Fruit fly (Drosophila melanogaster): ENCODE measurements around the gene CG14722.

The CG14722 gene

DNA sequence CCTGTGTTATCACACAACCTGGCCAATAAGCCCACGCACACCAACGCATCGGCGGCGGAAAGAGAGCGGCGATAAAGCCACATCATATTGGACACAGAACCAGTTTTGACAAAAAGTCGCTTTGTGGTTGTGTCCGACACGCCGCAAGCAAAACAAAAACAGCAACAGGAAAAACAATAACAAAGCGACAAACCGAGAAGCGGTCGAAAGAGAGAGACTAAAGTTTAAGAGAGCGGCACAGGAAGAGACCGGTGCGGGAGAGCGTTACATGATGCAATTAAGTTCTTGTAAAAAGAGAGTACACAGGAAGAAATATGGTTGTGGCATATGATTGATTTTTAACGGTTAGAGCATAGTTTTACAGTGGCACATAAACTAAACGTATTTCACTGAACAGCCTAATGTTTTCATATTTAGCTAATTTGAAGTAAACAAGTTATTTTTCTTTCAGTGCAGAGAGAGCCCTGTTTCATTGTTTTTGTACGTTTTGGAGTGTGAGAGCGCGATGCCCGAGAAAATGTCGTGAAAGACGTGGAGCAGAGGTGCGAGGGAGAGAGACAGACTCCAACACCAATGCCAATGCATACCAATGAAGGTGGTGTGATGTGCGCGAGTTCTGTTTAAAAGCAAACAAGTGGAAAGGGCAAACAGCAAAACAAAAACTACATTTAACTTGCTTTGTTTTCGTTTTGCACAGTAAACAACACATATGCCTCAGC is 19.1 kb downstream of the CG14722 start (continued):
- TF ChIP-seq CG17385 (GFP tag; optimal IDR thresholded peaks at IDR 0.05): peak; percentile 100
- TF ChIP-seq CG9437 (GFP tag; optimal IDR thresholded peaks at IDR 0.05): peak; percentile 97
- TF ChIP-seq gem (tag; optimal IDR thresholded peaks at IDR 0.05): peak; percentile 100
- peak; percentile 100 for TF ChIP-seq fd3F (GFP tag; optimal IDR thresholded peaks at IDR 0.05)
- TF ChIP-seq ab (GFP tag; optimal IDR thresholded peaks at IDR 0.05): peak; percentile 100
- TF ChIP-seq Lim3 (GFP tag; IDR thresholded peaks at IDR 0.05): no peak
- TF ChIP-seq Mad (GFP tag; optimal IDR thresholded peaks at IDR 0.05): peak; percentile 100
- TF ChIP-seq tll (GFP tag; optimal IDR thresholded peaks at IDR 0.05): peak in 1 of 2 experiments; percentile 82
- no peak for TF ChIP-seq CG3847 (GFP tag; IDR thresholded peaks at IDR 0.05)
- TF ChIP-seq Vsx1 (GFP tag; optimal IDR thresholded peaks at IDR 0.05): peak; percentile 99
- TF ChIP-seq stwl (tag; optimal IDR thresholded peaks at IDR 0.05): peak; percentile 91
- TF ChIP-seq CG43689 (GFP tag; IDR thresholded peaks at IDR 0.05): no peak
- no peak for TF ChIP-seq Scr (GFP tag; IDR thresholded peaks at IDR 0.05; ENCODE audit: partially characterized antibody)
- TF ChIP-seq row (GFP tag; IDR thresholded peaks at IDR 0.05): no peak
- TF ChIP-seq Six4 (GFP tag; optimal IDR thresholded peaks at IDR 0.05): peak; percentile 100
- peak; percentile 100 for TF ChIP-seq dpn (GFP tag; optimal IDR thresholded peaks at IDR 0.05)
- no peak for TF ChIP-seq MBD-R2 (GFP tag; IDR thresholded peaks at IDR 0.05)
- peak; percentile 99 for TF ChIP-seq onecut (GFP tag; IDR thresholded peaks at IDR 0.05)
- peak; percentile 100 for TF ChIP-seq CG7839 (tag; optimal IDR thresholded peaks at IDR 0.05)
- no peak for TF ChIP-seq CG11560 (tag; IDR thresholded peaks at IDR 0.05)
- peak; percentile 100 for TF ChIP-seq nmo (GFP tag; optimal IDR thresholded peaks at IDR 0.05)
- peak; percentile 99 for TF ChIP-seq CG31388 (GFP tag; optimal IDR thresholded peaks at IDR 0.05)
- TF ChIP-seq CG1602 (GFP tag; optimal IDR thresholded peaks at IDR 0.05): peak; percentile 100
- TF ChIP-seq PHDP (tag; optimal IDR thresholded peaks at IDR 0.05): peak; percentile 100
- no peak for TF ChIP-seq wor (GFP tag; IDR thresholded peaks at IDR 0.05)
- TF ChIP-seq TFAM (GFP tag; optimal IDR thresholded peaks at IDR 0.05): peak; percentile 97
- TF ChIP-seq B-H1 (GFP tag; IDR thresholded peaks at IDR 0.05): no peak
- TF ChIP-seq NC2β (GFP tag; optimal IDR thresholded peaks at IDR 0.05): peak; percentile 100
- TF ChIP-seq tx (GFP tag; optimal IDR thresholded peaks at IDR 0.05): peak; percentile 100
- TF ChIP-seq CG16863 (GFP tag; optimal IDR thresholded peaks at IDR 0.05): peak; percentile 100
- TF ChIP-seq cg (GFP tag; optimal IDR thresholded peaks at IDR 0.05): peak; percentile 80
- peak; percentile 100 for TF ChIP-seq ERR (GFP tag; optimal IDR thresholded peaks at IDR 0.05)
- peak; percentile 100 for TF ChIP-seq fu2 (GFP tag; optimal IDR thresholded peaks at IDR 0.05)
- peak; percentile 89 for TF ChIP-seq insv (GFP tag; optimal IDR thresholded peaks at IDR 0.05)
- no peak for TF ChIP-seq lov (optimal IDR thresholded peaks at IDR 0.05)
- TF ChIP-seq lov (GFP tag; IDR thresholded peaks at IDR 0.05): no peak
- peak; percentile 100 for TF ChIP-seq CG10979 (tag; optimal IDR thresholded peaks at IDR 0.05)
- TF ChIP-seq phol (tag; optimal IDR thresholded peaks at IDR 0.05): peak; percentile 99
- peak; percentile 100 for TF ChIP-seq pnt (GFP tag; optimal IDR thresholded peaks at IDR 0.05)
- TF ChIP-seq CG18011 (GFP tag; optimal IDR thresholded peaks at IDR 0.05): peak; percentile 94
- no peak for TF ChIP-seq CG10321 (GFP tag; IDR thresholded peaks at IDR 0.05)
- peak; percentile 99 for TF ChIP-seq Blimp-1 (GFP tag; optimal IDR thresholded peaks at IDR 0.05)
- peak; percentile 100 for TF ChIP-seq CG11398 (GFP tag; optimal IDR thresholded peaks at IDR 0.05)
- TF ChIP-seq CG31224 (GFP tag; IDR thresholded peaks at IDR 0.05): no peak
- TF ChIP-seq CG3163 (GFP tag; optimal IDR thresholded peaks at IDR 0.05): peak; percentile 100
- peak; percentile 99 for TF ChIP-seq CG7987 (GFP tag; optimal IDR thresholded peaks at IDR 0.05)
- TF ChIP-seq CG6175 (GFP tag; IDR thresholded peaks at IDR 0.05): no peak
- TF ChIP-seq BtbVII (GFP tag; optimal IDR thresholded peaks at IDR 0.05): peak; percentile 100
- TF ChIP-seq Dfd (GFP tag; optimal IDR thresholded peaks at IDR 0.05): peak in 1 of 2 experiments; percentile 29
- TF ChIP-seq Rx (GFP tag; IDR thresholded peaks at IDR 0.05): no peak
